Worm (Caenorhabditis elegans) whole organism, early embryonic: ENCODE results near the gene clec-25.

ENCODE experiments used
- B0310.2 ChIP-seq: sonication (generic microtip); optimal IDR thresholded peaks from 2 replicates; lab custom pipeline; 2016; ENCODE audit warnings: mild to moderate bottlenecking, missing genetic modification characterization, missing compliant biosample characterization
- F13C5.2 ChIP-seq: sonication (generic microtip); optimal IDR thresholded peaks from 2 replicates; lab custom pipeline; 2017; ENCODE audit warnings: mild to moderate bottlenecking, missing genetic modification characterization, inconsistent platforms, missing compliant biosample characterization
- aly-1 ChIP-seq: sonication (generic microtip); optimal IDR thresholded peaks from 2 replicates; lab custom pipeline; 2016; ENCODE audit warnings: missing genetic modification characterization, missing compliant biosample characterization
- ama-1 ChIP-seq: fragments of 150-350 bp; optimal IDR thresholded peaks from 2 replicates; lab custom pipeline; 2014
- ceh-13 ChIP-seq: fragments of 200-800 bp; sonication (Bioruptor generic); optimal IDR thresholded peaks from 2 replicates; lab custom pipeline; 2018; ENCODE audit warnings: mild to moderate bottlenecking, missing genetic modification characterization, missing compliant biosample characterization
- ceh-36 ChIP-seq: sonication (generic microtip); optimal IDR thresholded peaks from 2 replicates; lab custom pipeline; 2016; ENCODE audit warnings: missing genetic modification characterization, inconsistent platforms, missing compliant biosample characterization
- ets-7 ChIP-seq: sonication (generic microtip); optimal IDR thresholded peaks from 2 replicates; lab custom pipeline; 2016; ENCODE audit warnings: missing genotype, missing genetic modification characterization, missing compliant biosample characterization
- flt-1 ChIP-seq: fragments of 200-800 bp; sonication (Bioruptor generic); IDR thresholded peaks from 2 replicates; pipeline ENCODE4 v1.3.6; 2022; ENCODE audit warnings: missing genetic modification characterization, missing compliant biosample characterization
- hmbx-1 ChIP-seq: sonication (generic microtip); optimal IDR thresholded peaks from 2 replicates; lab custom pipeline; 2016; ENCODE audit warnings: mild to moderate bottlenecking, missing genetic modification characterization, missing compliant biosample characterization
- hmg-4 ChIP-seq: fragments of 200-800 bp; sonication (Bioruptor generic); optimal IDR thresholded peaks from 2 replicates; lab custom pipeline; 2018; ENCODE audit warnings: mild to moderate bottlenecking, missing genetic modification characterization, missing compliant biosample characterization
- hnd-1 ChIP-seq: sonication (generic microtip); optimal IDR thresholded peaks from 2 replicates; lab custom pipeline; 2016; ENCODE audit warnings: missing genetic modification characterization, missing compliant biosample characterization
- pes-1 ChIP-seq: fragments of 200-800 bp; sonication (Bioruptor generic); IDR thresholded peaks from 2 replicates; pipeline ENCODE4 v1.3.6; 2022; ENCODE audit warnings: missing genetic modification reagents, missing genetic modification characterization, missing compliant biosample characterization
- scrt-1 ChIP-seq: fragments of 200-800 bp; sonication (Bioruptor generic); IDR thresholded peaks from 2 replicates; pipeline ENCODE4 v1.3.6; 2022; ENCODE audit warnings: missing genetic modification characterization, missing compliant biosample characterization
- sea-1 ChIP-seq: fragments of 200-800 bp; sonication (Bioruptor generic); conservative IDR thresholded peaks from 2 replicates; pipeline ENCODE4 v1.3.6; 2022; ENCODE audit warnings: missing genetic modification characterization, missing compliant biosample characterization
- tbx-11 ChIP-seq: fragments of 200-800 bp; sonication (Bioruptor generic); IDR thresholded peaks from 2 replicates; pipeline ENCODE4 v1.3.6; 2022; ENCODE audit warnings: missing genetic modification characterization, missing compliant biosample characterization
- tbx-37 ChIP-seq: fragments of 200-800 bp; sonication (Bioruptor generic); conservative IDR thresholded peaks from 2 replicates; pipeline ENCODE4 v1.3.6; 2022; ENCODE audit warnings: missing genetic modification reagents, missing genetic modification characterization, missing compliant biosample characterization
- tra-4 ChIP-seq: sonication (generic microtip); optimal IDR thresholded peaks from 2 replicates; lab custom pipeline; 2017; ENCODE audit warnings: missing genetic modification characterization, missing compliant biosample characterization

The clec-25 gene

DNA sequence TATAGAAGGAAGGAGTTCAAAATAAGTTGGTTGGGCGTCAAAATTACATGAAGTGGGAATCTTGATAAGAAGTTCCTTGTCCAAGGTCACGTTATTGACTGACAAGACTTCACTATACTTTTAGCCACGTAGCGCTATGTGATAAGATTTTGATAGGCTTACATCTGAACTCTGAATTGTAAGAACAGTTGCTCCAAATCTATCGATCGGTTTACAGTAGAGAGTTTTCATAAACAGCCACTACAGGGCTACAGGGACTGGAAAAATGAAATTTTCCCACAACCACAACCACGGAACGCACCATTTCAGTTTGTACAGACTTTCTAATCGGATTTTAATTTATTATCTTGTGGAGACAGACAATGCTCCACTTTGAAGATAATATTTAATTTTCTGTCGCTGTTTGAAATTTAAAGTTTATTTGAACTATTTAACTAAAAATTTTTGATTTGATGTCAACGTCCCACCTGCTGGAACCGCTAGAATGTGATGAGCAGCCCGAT is 15.0 kb downstream of the clec-25 start, which contains the start of the genes clec-31 and clec-22:
TSS of gene clec-31 (minus strand) at position 101 of the 503 bp plus-strand sequence.
TSS of gene clec-22 (plus strand) at position 453 of the 503 bp plus-strand sequence.
- TF ChIP-seq pes-1 (no peak), aly-1 (tag; lab: Kevin White, UChicago) (no peak), tbx-11 (GFP tag; lab: Robert Waterston, UW) (no peak)

- TF ChIP-seq scrt-1 (GFP tag; lab: Robert Waterston, UW) = no peak
- TF ChIP-seq hmbx-1 (tag; lab: Kevin White, UChicago) = no peak
- TF ChIP-seq tbx-37 (GFP tag; lab: Robert Waterston, UW) = no peak
- no peak for TF ChIP-seq hmg-4 (GFP tag; lab: Kevin White, UChicago)
- TF ChIP-seq sea-1 (GFP tag; lab: Robert Waterston, UW) = no peak
- no peak for TF ChIP-seq ceh-36
- no peak for TF ChIP-seq ama-1 (lab: Kevin White, UChicago)
- TF ChIP-seq F13C5.2 = no peak
- TF ChIP-seq B0310.2 (tag; lab: Kevin White, UChicago) = no peak
- TF ChIP-seq flt-1 (GFP tag; lab: Robert Waterston, UW) = no peak
- TF ChIP-seq aly-1 (tag; lab: Kevin White, UChicago) = no peak
- TF ChIP-seq hnd-1 (tag; lab: Kevin White, UChicago) = no peak
- TF ChIP-seq ets-7 (tag; lab: Kevin White, UChicago) = no peak
- TF ChIP-seq ceh-13 = no peak
- no peak for TF ChIP-seq tra-4 (tag; lab: Kevin White, UChicago)
- TF ChIP-seq tbx-11 (GFP tag; lab: Robert Waterston, UW) = no peak
- no peak for TF ChIP-seq pes-1
These were observed 18.7 kb downstream of the clec-25 start, which contains the start of the genes clec-32 and clec-24 for ce11 chrV:16861719-16862118. TSS of gene clec-32 (minus strand) at chrV:16861819. TSS of gene clec-24 (plus strand) at chrV:16862012.

ce11 chrV:16865404-16865803 is 22.4 kb downstream of the clec-25 start, which contains the start of gene clec-28:
TSS of gene clec-28 (plus strand) at chrV:16865704.
- TF ChIP-seq hnd-1 (tag; lab: Kevin White, UChicago) (no peak), aly-1 (tag; lab: Kevin White, UChicago) (no peak), tbx-37 (GFP tag; lab: Robert Waterston, UW) (no peak), ceh-13 (no peak), sea-1 (GFP tag; lab: Robert Waterston, UW) (no peak), B0310.2 (tag; lab: Kevin White, UChicago) (no peak), ets-7 (tag; lab: Kevin White, UChicago) (no peak), F13C5.2 (no peak), pes-1 (no peak), hmg-4 (GFP tag; lab: Kevin White, UChicago) (no peak), hmbx-1 (tag; lab: Kevin White, UChicago) (no peak), flt-1 (GFP tag; lab: Robert Waterston, UW) (no peak), ama-1 (lab: Kevin White, UChicago) (no peak), tbx-11 (GFP tag; lab: Robert Waterston, UW) (no peak), scrt-1 (GFP tag; lab: Robert Waterston, UW) (no peak), tra-4 (tag; lab: Kevin White, UChicago) (no peak), ceh-36 (no peak)

DNA sequence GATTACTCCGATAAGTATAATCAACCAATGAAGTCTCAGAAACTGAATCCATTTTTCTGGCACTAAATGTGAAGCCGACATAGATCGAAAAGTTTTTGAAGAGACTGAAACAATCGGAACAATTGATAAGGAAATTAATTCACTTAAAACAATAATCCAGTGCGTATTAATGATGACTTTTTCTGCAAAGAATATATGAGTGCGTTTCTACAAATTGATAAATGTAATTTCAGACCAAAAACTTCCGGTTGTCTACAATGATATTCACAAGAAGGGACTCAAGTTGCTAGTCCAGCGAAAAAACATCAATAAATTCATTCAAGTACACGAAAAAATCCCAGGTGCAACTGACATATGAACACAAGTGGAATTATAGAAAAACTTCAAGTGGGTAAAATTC is 26.7 kb downstream of the clec-25 start, which contains the start of gene clec-33:
TSS of gene clec-33 (minus strand) at position 101 of the 400 bp plus-strand sequence.
- TF ChIP-seq pes-1 (no peak), hmg-4 (GFP tag; lab: Kevin White, UChicago) (no peak), F13C5.2 (no peak), scrt-1 (GFP tag; lab: Robert Waterston, UW) (no peak), ceh-36 (no peak), ceh-13 (no peak), flt-1 (GFP tag; lab: Robert Waterston, UW) (no peak), ama-1 (lab: Kevin White, UChicago) (no peak), B0310.2 (tag; lab: Kevin White, UChicago) (no peak), ets-7 (tag; lab: Kevin White, UChicago) (no peak), tra-4 (tag; lab: Kevin White, UChicago) (no peak), tbx-11 (GFP tag; lab: Robert Waterston, UW) (no peak), hmbx-1 (tag; lab: Kevin White, UChicago) (no peak), tbx-37 (GFP tag; lab: Robert Waterston, UW) (no peak), sea-1 (GFP tag; lab: Robert Waterston, UW) (no peak), aly-1 (tag; lab: Kevin White, UChicago) (no peak), hnd-1 (tag; lab: Kevin White, UChicago) (no peak)

ce11 chrV:16871387-16871786 is 28.3 kb downstream of the clec-25 start, which contains the start of gene thn-4:
TSS of gene thn-4 (minus strand) at chrV:16871487.
- TF ChIP-seq tbx-37 (GFP tag; lab: Robert Waterston, UW) = no peak
- no peak for TF ChIP-seq tra-4 (tag; lab: Kevin White, UChicago)
- TF ChIP-seq ceh-36 = no peak
- TF ChIP-seq flt-1 (GFP tag; lab: Robert Waterston, UW) = no peak
- TF ChIP-seq F13C5.2 = no peak
- no peak for TF ChIP-seq tbx-11 (GFP tag; lab: Robert Waterston, UW)

- TF ChIP-seq pes-1 (no peak), sea-1 (GFP tag; lab: Robert Waterston, UW) (no peak), F13C5.2 (no peak), ceh-36 (no peak), aly-1 (tag; lab: Kevin White, UChicago) (no peak), B0310.2 (tag; lab: Kevin White, UChicago) (no peak), ceh-13 (no peak), hmg-4 (GFP tag; lab: Kevin White, UChicago) (no peak), ets-7 (tag; lab: Kevin White, UChicago) (no peak), flt-1 (GFP tag; lab: Robert Waterston, UW) (no peak), scrt-1 (GFP tag; lab: Robert Waterston, UW) (no peak), tbx-11 (GFP tag; lab: Robert Waterston, UW) (no peak), hmbx-1 (tag; lab: Kevin White, UChicago) (no peak), tbx-37 (GFP tag; lab: Robert Waterston, UW) (no peak)
These were observed 30.6 kb downstream of the clec-25 start, which contains the start of gene srw-23 for ce11 chrV:16873642-16874041. TSS of gene srw-23 (plus strand) at chrV:16873942.

ce11 chrV:16874966-16875365 is 31.9 kb downstream of the clec-25 start, which contains the start of gene F49A5.10:
TSS of gene F49A5.10 (plus strand) at chrV:16875266.
- TF ChIP-seq ets-7 (tag; lab: Kevin White, UChicago) (no peak), B0310.2 (tag; lab: Kevin White, UChicago) (no peak), pes-1 (no peak), tra-4 (tag; lab: Kevin White, UChicago) (no peak), aly-1 (tag; lab: Kevin White, UChicago) (no peak), tbx-11 (GFP tag; lab: Robert Waterston, UW) (no peak), ceh-36 (no peak), hnd-1 (tag; lab: Kevin White, UChicago) (no peak), hmbx-1 (tag; lab: Kevin White, UChicago) (no peak), F13C5.2 (no peak), ceh-13 (no peak), hmg-4 (GFP tag; lab: Kevin White, UChicago) (no peak), ama-1 (lab: Kevin White, UChicago) (no peak), tbx-37 (GFP tag; lab: Robert Waterston, UW) (no peak), sea-1 (GFP tag; lab: Robert Waterston, UW) (no peak), flt-1 (GFP tag; lab: Robert Waterston, UW) (no peak), scrt-1 (GFP tag; lab: Robert Waterston, UW) (no peak)
